Worm (Caenorhabditis elegans): ENCODE data around the gene prdx-3.
A peak's percentile ranks its signal among the peaks of the same experiment; 100 is the strongest.
"Not testable (repeated sequence)": the region's sequence is repeated elsewhere in the genome, so short reads cannot be mapped to it uniquely, and the experiment has no call there.

- not testable (repeated sequence) for TF ChIP-seq him-1, W03F9.2 (tag; optimal IDR thresholded peaks at IDR 0.05)
- peak; percentile 75 for TF ChIP-seq dao-5 (tag; optimal IDR thresholded peaks at IDR 0.05)
Measured at ce11 chrIII:4369381-4369809, 37.8 kb upstream of the prdx-3 start.
